In the genomic region with DNA sequence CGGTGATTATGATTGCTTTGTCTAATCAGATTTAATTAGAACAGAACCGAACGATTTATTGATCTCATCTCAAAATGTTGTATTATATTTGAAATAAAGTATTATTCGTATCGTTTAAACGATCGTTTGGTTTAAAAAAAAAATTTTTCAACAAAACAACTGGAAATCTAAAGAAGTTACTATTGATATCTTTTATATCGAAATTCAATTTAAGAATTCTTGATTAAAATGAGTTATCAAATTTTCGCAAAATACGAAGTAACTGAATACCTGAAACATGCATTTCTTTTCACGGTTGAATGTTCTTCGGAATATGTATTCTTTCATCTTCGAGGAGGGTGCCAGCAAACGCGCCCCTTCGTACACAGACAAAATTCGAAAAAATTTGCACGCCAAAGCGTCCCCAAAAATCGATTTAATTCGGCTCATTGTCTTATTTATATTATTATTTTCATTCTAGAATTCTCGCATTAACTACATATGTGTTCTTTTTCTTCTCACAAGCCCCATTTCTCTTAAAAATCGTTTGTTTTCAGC, we compare ENCODE assay signal across 7 worm cellular contexts.
TF ChIP-seq lines count a peak whose summit lies in the region.

Gene npp-1 (plus strand): TSS at position 537 of the 537 bp plus-strand sequence.

TF ChIP-seq in whole organism, L1 larva, 84 proteins besides CTCF, POLR2A, EP300 and RAD21 (continues in another document):
- TF ChIP-seq lin-13 (GFP tag; optimal IDR thresholded peaks at IDR 0.05; lab: Kevin White, UChicago) (peak; percentile 35), C16A3.4 (tag; optimal IDR thresholded peaks at IDR 0.05; lab: Kevin White, UChicago) (peak; percentile 79), elt-3 (tag; optimal IDR thresholded peaks at IDR 0.05; lab: Kevin White, UChicago) (peak in 1 of 6 experiments; percentile 24), zag-1 (tag; optimal IDR thresholded peaks at IDR 0.05; lab: Kevin White, UChicago) (no peak), aly-2 (tag; optimal IDR thresholded peaks at IDR 0.05; lab: Kevin White, UChicago) (no peak), mdl-1 (tag; optimal IDR thresholded peaks at IDR 0.05; lab: Kevin White, UChicago) (no peak), ceh-63 (GFP tag; optimal IDR thresholded peaks at IDR 0.05; lab: Kevin White, UChicago) (no peak), mab-9 (GFP tag; IDR thresholded peaks at IDR 0.05; lab: Robert Waterston, UW) (no peak), ceh-88 (GFP tag; IDR thresholded peaks at IDR 0.05; lab: Robert Waterston, UW) (no peak), egl-13 (tag; optimal IDR thresholded peaks at IDR 0.05; lab: Kevin White, UChicago) (no peak), lir-3 (tag; optimal IDR thresholded peaks at IDR 0.05; lab: Kevin White, UChicago; ENCODE audit: poor library complexity) (peak; percentile 46), aha-1 (tag; optimal IDR thresholded peaks at IDR 0.05; lab: Kevin White, UChicago) (no peak)

TF ChIP-seq in whole organism, L2 larva, 48 proteins besides CTCF, POLR2A, EP300 and RAD21:
- no peak for TF ChIP-seq sma-9 (GFP tag; optimal IDR thresholded peaks at IDR 0.05; lab: Kevin White, UChicago)
- TF ChIP-seq sma-9 (tag; optimal IDR thresholded peaks at IDR 0.05; lab: Kevin White, UChicago), result no peak
- TF ChIP-seq fos-1 (tag; optimal IDR thresholded peaks at IDR 0.05; lab: Kevin White, UChicago), result peak; percentile 2
- no peak for TF ChIP-seq nhr-237 (tag; optimal IDR thresholded peaks at IDR 0.05; lab: Kevin White, UChicago)
- TF ChIP-seq C34F6.9 (tag; optimal IDR thresholded peaks at IDR 0.05; lab: Kevin White, UChicago), result peak; percentile 70
- peak; percentile 62 for TF ChIP-seq unc-55 (GFP tag; optimal IDR thresholded peaks at IDR 0.05; lab: Kevin White, UChicago)
- peak; percentile 32 for TF ChIP-seq gmeb-1 (tag; optimal IDR thresholded peaks at IDR 0.05; lab: Kevin White, UChicago)
- TF ChIP-seq nhr-129 (tag; optimal IDR thresholded peaks at IDR 0.05; lab: Kevin White, UChicago), result peak; percentile 61
- TF ChIP-seq zag-1 (tag; optimal IDR thresholded peaks at IDR 0.05; lab: Kevin White, UChicago), result no peak
- no peak for TF ChIP-seq R02D3.7 (tag; optimal IDR thresholded peaks at IDR 0.05; lab: Kevin White, UChicago)
- TF ChIP-seq crh-2 (tag; optimal IDR thresholded peaks at IDR 0.05; lab: Kevin White, UChicago), result peak; percentile 4

TF ChIP-seq in whole organism, L3 larva, 47 proteins besides CTCF, POLR2A, EP300 and RAD21 (continues in another document):
- TF ChIP-seq eor-1 (tag; optimal IDR thresholded peaks at IDR 0.05; lab: Kevin White, UChicago) (no peak), lsy-12 (tag; optimal IDR thresholded peaks at IDR 0.05; lab: Kevin White, UChicago) (no peak), daf-12 (tag; optimal IDR thresholded peaks at IDR 0.05; lab: Kevin White, UChicago) (no peak), lin-15B (tag; optimal IDR thresholded peaks at IDR 0.05; lab: Kevin White, UChicago) (peak; percentile 59), hmg-11 (tag; optimal IDR thresholded peaks at IDR 0.05; lab: Kevin White, UChicago) (no peak), elt-1 (tag; optimal IDR thresholded peaks at IDR 0.05; lab: Kevin White, UChicago) (no peak), ceh-9 (tag; optimal IDR thresholded peaks at IDR 0.05; lab: Kevin White, UChicago) (no peak), fos-1 (tag; optimal IDR thresholded peaks at IDR 0.05; lab: Kevin White, UChicago) (no peak), skn-1 (tag; optimal IDR thresholded peaks at IDR 0.05; lab: Kevin White, UChicago) (no peak), sea-2 (GFP tag; optimal IDR thresholded peaks at IDR 0.05; lab: Kevin White, UChicago) (no peak), nhr-76 (tag; optimal IDR thresholded peaks at IDR 0.05; lab: Kevin White, UChicago) (no peak), nhr-12 (tag; optimal IDR thresholded peaks at IDR 0.05; lab: Kevin White, UChicago) (no peak), elt-3 (tag; optimal IDR thresholded peaks at IDR 0.05; lab: Kevin White, UChicago) (no peak), pha-4 (tag; optimal IDR thresholded peaks at IDR 0.05; lab: Kevin White, UChicago) (peak; percentile 82)

TF ChIP-seq in whole organism, L4 larva, 104 proteins besides CTCF, POLR2A, EP300 and RAD21 (continues in another document):
- TF ChIP-seq aha-1 (tag; lab: Kevin White, UChicago) (peak; percentile 57), daf-16 (GFP tag; optimal IDR thresholded peaks at IDR 0.05; lab: Kevin White, UChicago) (no peak), daf-16 (tag; optimal IDR thresholded peaks at IDR 0.05; lab: Kevin White, UChicago) (peak; percentile 12), T20F7.1 (GFP tag; optimal IDR thresholded peaks at IDR 0.05; lab: Kevin White, UChicago) (peak; percentile 7), nhr-28 (tag; optimal IDR thresholded peaks at IDR 0.05; lab: Kevin White, UChicago) (peak; percentile 17), nhr-77 (tag; optimal IDR thresholded peaks at IDR 0.05; lab: Kevin White, UChicago) (peak; percentile 28), php-3 (GFP tag; IDR thresholded peaks at IDR 0.05; lab: Robert Waterston, UW) (no peak), mes-2 (tag; optimal IDR thresholded peaks at IDR 0.05; lab: Kevin White, UChicago; ENCODE audit: poor library complexity, severe bottlenecking) (peak; percentile 88), lin-13 (GFP tag; optimal IDR thresholded peaks at IDR 0.05; lab: Kevin White, UChicago) (peak; percentile 30), zip-2 (tag; optimal IDR thresholded peaks at IDR 0.05; lab: Kevin White, UChicago) (no peak), dve-1 (tag; optimal IDR thresholded peaks at IDR 0.05; lab: Kevin White, UChicago; ENCODE audit: insufficient read depth) (peak; percentile 20), ceh-20 (GFP tag; IDR thresholded peaks at IDR 0.05; lab: Robert Waterston, UW) (no peak), vab-7 (GFP tag; IDR thresholded peaks at IDR 0.05; lab: Robert Waterston, UW) (0 out of 2 replicates have a peak, but pooled peaks have one; percentile 5)

TF ChIP-seq in whole organism, late embryonic, 69 proteins besides CTCF, POLR2A, EP300 and RAD21 (continues in another document):
- TF ChIP-seq ceh-2 (tag; optimal IDR thresholded peaks at IDR 0.05; lab: Kevin White, UChicago) (no peak), unc-86 (tag; optimal IDR thresholded peaks at IDR 0.05; lab: Kevin White, UChicago) (no peak), elt-2 (tag; optimal IDR thresholded peaks at IDR 0.05; lab: Kevin White, UChicago) (peak; percentile 43), ceh-22 (tag; optimal IDR thresholded peaks at IDR 0.05; lab: Kevin White, UChicago) (no peak), zip-5 (tag; optimal IDR thresholded peaks at IDR 0.05; lab: Kevin White, UChicago) (peak; percentile 29), K02D7.2 (tag; optimal IDR thresholded peaks at IDR 0.05; lab: Kevin White, UChicago) (no peak), fkh-10 (GFP tag; optimal IDR thresholded peaks at IDR 0.05; lab: Kevin White, UChicago) (no peak), hlh-30 (tag; optimal IDR thresholded peaks at IDR 0.05; lab: Kevin White, UChicago; ENCODE audit: insufficient read depth) (no peak), pha-4 (tag; optimal IDR thresholded peaks at IDR 0.05; lab: Kevin White, UChicago) (no peak), gmeb-2 (tag; optimal IDR thresholded peaks at IDR 0.05; lab: Kevin White, UChicago) (no peak), ahr-1 (tag; optimal IDR thresholded peaks at IDR 0.05; lab: Kevin White, UChicago) (no peak), C38D4.7 (GFP tag; optimal IDR thresholded peaks at IDR 0.05; lab: Kevin White, UChicago) (no peak), pha-2 (tag; optimal IDR thresholded peaks at IDR 0.05; lab: Kevin White, UChicago) (no peak), C08G9.2 (tag; optimal IDR thresholded peaks at IDR 0.05; lab: Kevin White, UChicago) (peak; percentile 12)

TF ChIP-seq in whole organism, mixed stage, embryonic, 35 proteins besides CTCF, POLR2A, EP300 and RAD21:
- TF ChIP-seq unc-120 (tag; optimal IDR thresholded peaks at IDR 0.05; lab: Kevin White, UChicago; ENCODE audit: poor library complexity, severe bottlenecking) (no peak), ces-1 (GFP tag; optimal IDR thresholded peaks at IDR 0.05; lab: Kevin White, UChicago) (no peak), mep-1 (tag; optimal IDR thresholded peaks at IDR 0.05; lab: Kevin White, UChicago) (peak; percentile 64), ceh-39 (tag; optimal IDR thresholded peaks at IDR 0.05; lab: Kevin White, UChicago) (peak; percentile 67), lsy-2 (tag; optimal IDR thresholded peaks at IDR 0.05; lab: Kevin White, UChicago) (peak; percentile 21)

TF ChIP-seq in whole organism, young adult, 124 proteins besides CTCF, POLR2A, EP300 and RAD21:
- TF ChIP-seq nhr-80 (tag; optimal IDR thresholded peaks at IDR 0.05; lab: Kevin White, UChicago) (peak; percentile 20), snpc-4 (GFP tag; optimal IDR thresholded peaks at IDR 0.05; lab: Kevin White, UChicago) (no peak), snpc-4 (tag; optimal IDR thresholded peaks at IDR 0.05; lab: Kevin White, UChicago) (peak in 1 of 4 experiments; percentile 7), akir-1 (GFP tag; optimal IDR thresholded peaks at IDR 0.05; lab: Kevin White, UChicago) (no peak), ceh-27 (GFP tag; optimal IDR thresholded peaks at IDR 0.05; lab: Kevin White, UChicago) (peak; percentile 9), F23B12.7 (tag; optimal IDR thresholded peaks at IDR 0.05; lab: Kevin White, UChicago; ENCODE audit: insufficient read depth) (peak; percentile 18), nhr-27 (tag; optimal IDR thresholded peaks at IDR 0.05; lab: Kevin White, UChicago) (no peak), ceh-100 (GFP tag; IDR thresholded peaks at IDR 0.05; lab: Robert Waterston, UW) (peak; percentile 83), mel-28 (tag; optimal IDR thresholded peaks at IDR 0.05; lab: Kevin White, UChicago; ENCODE audit: borderline replicate concordance) (no peak), sea-2 (GFP tag; IDR thresholded peaks at IDR 0.05; lab: Robert Waterston, UW) (no peak), Y95B8A.8 (GFP tag; IDR thresholded peaks at IDR 0.05; lab: Robert Waterston, UW) (no peak), bed-2 (GFP tag; IDR thresholded peaks at IDR 0.05; lab: Robert Waterston, UW) (no peak), repo-1 (tag; optimal IDR thresholded peaks at IDR 0.05; lab: Kevin White, UChicago) (no peak), D2030.7 (GFP tag; IDR thresholded peaks at IDR 0.05; lab: Robert Waterston, UW) (peak; percentile 22; the same call in 1 of the 2 replicates), attf-5 (GFP tag; optimal IDR thresholded peaks at IDR 0.05; lab: Kevin White, UChicago) (peak; percentile 63), mcd-1 (GFP tag; IDR thresholded peaks at IDR 0.05; lab: Robert Waterston, UW) (peak; percentile 69), aptf-3 (GFP tag; IDR thresholded peaks at IDR 0.05; lab: Robert Waterston, UW) (no peak)
